Fruit fly (Drosophila melanogaster) whole organism, embryonic: ENCODE data around the gene Ada1-1.
A peak's percentile ranks its signal among the peaks of the same experiment; 100 is the strongest.

ENCODE experiments used
- Bgb ChIP-seq: fragments of 200-800 bp; sonication (Bioruptor generic); IDR thresholded peaks from 2 replicates; pipeline ENCODE4 v1.3.6; 2022; ENCODE audit warnings: missing biosample characterization, missing genetic modification characterization; ENCODE audit not compliant: partially characterized antibody
- C15 ChIP-seq: fragments of 200-800 bp; sonication (Bioruptor generic); IDR thresholded peaks from 3 replicates; pipeline ENCODE4 v1.3.6; 2022; ENCODE audit warnings: missing biosample characterization, missing genetic modification characterization
- CG1024 ChIP-seq: fragments of 200-800 bp; sonication (Bioruptor generic); IDR thresholded peaks from 2 replicates; pipeline ENCODE4 v1.3.6; 2022; ENCODE audit warnings: missing biosample characterization, missing genetic modification characterization
- CG10979 ChIP-seq: fragments of 200-800 bp; sonication (Bioruptor generic); optimal IDR thresholded peaks from 2 replicates; lab custom pipeline; 2018; ENCODE audit warnings: missing biosample characterization, mild to moderate bottlenecking, missing genetic modification characterization, moderate library complexity
- CG11085 ChIP-seq: fragments of 200-800 bp; sonication (Bioruptor generic); IDR thresholded peaks from 2 replicates; pipeline ENCODE4 v1.3.6; 2022; ENCODE audit warnings: missing biosample characterization, missing genetic modification characterization
- CG12104 ChIP-seq: fragments of 200-800 bp; sonication (Bioruptor generic); optimal IDR thresholded peaks from 3 replicates; lab custom pipeline; 2016; ENCODE audit warnings: missing biosample characterization, missing genetic modification characterization
- CG12659 ChIP-seq: fragments of 200-800 bp; sonication (Bioruptor generic); optimal IDR thresholded peaks from 3 replicates; lab custom pipeline; 2017; ENCODE audit warnings: mild to moderate bottlenecking, missing biosample characterization, missing genetic modification reagents, missing genetic modification characterization
- CG12744 ChIP-seq: fragments of 200-800 bp; sonication (Bioruptor generic); optimal IDR thresholded peaks from 2 replicates; lab custom pipeline; 2016; ENCODE audit warnings: missing biosample characterization, missing genetic modification characterization
- CG12769 ChIP-seq: fragments of 200-800 bp; sonication (Bioruptor generic); optimal IDR thresholded peaks from 2 replicates; lab custom pipeline; 2019; ENCODE audit warnings: missing biosample characterization, mild to moderate bottlenecking, missing genetic modification characterization, moderate library complexity
- CG14014 ChIP-seq: fragments of 200-800 bp; sonication (Bioruptor generic); IDR thresholded peaks from 2 replicates; pipeline ENCODE4 v1.3.6; 2022; ENCODE audit warnings: missing biosample characterization, missing genetic modification characterization
- CG15514 ChIP-seq: fragments of 200-800 bp; sonication (Bioruptor generic); optimal IDR thresholded peaks from 3 replicates; lab custom pipeline; 2017; ENCODE audit warnings: missing biosample characterization, missing genetic modification characterization, mild to moderate bottlenecking, moderate library complexity, missing genetic modification reagents
- CG17361 ChIP-seq: fragments of 200-800 bp; sonication (Bioruptor generic); IDR thresholded peaks from 3 replicates; pipeline ENCODE4 v1.3.6; 2022; ENCODE audit warnings: missing biosample characterization, missing genetic modification characterization
- CG18476 ChIP-seq: fragments of 200-800 bp; sonication (Bioruptor generic); optimal IDR thresholded peaks from 2 replicates; lab custom pipeline; 2016; ENCODE audit warnings: missing biosample characterization, mild to moderate bottlenecking, missing genetic modification characterization
- CG2678 ChIP-seq: fragments of 200-800 bp; sonication (Bioruptor generic); optimal IDR thresholded peaks from 3 replicates; lab custom pipeline; 2019; ENCODE audit warnings: missing biosample characterization, mild to moderate bottlenecking, missing genetic modification characterization, moderate library complexity
- CG31365 ChIP-seq: fragments of 200-800 bp; sonication (Bioruptor generic); optimal IDR thresholded peaks from 2 replicates; lab custom pipeline; 2018; ENCODE audit warnings: missing biosample characterization, mild to moderate bottlenecking, missing genetic modification characterization
- CG34224 ChIP-seq: fragments of 200-800 bp; sonication (Bioruptor generic); IDR thresholded peaks from 3 replicates; pipeline ENCODE4 v1.3.6; 2022; ENCODE audit warnings: missing biosample characterization, missing genetic modification characterization; ENCODE audit not compliant: partially characterized antibody
- CG34376 ChIP-seq: fragments of 200-800 bp; sonication (Bioruptor generic); optimal IDR thresholded peaks from 2 replicates; lab custom pipeline; 2018; ENCODE audit warnings: missing biosample characterization, mild to moderate bottlenecking, missing genetic modification characterization
- CG6791 ChIP-seq: fragments of 200-800 bp; sonication (Bioruptor generic); IDR thresholded peaks from 3 replicates; pipeline ENCODE4 v1.3.6; 2022; ENCODE audit warnings: missing biosample characterization, missing genetic modification characterization; ENCODE audit not compliant: partially characterized antibody
- CG8281 ChIP-seq: fragments of 200-800 bp; sonication (Bioruptor generic); optimal IDR thresholded peaks from 2 replicates; lab custom pipeline; 2018; ENCODE audit warnings: missing biosample characterization, mild to moderate bottlenecking, missing genetic modification characterization, moderate library complexity
- CG8359 ChIP-seq: fragments of 200-800 bp; sonication (Bioruptor generic); optimal IDR thresholded peaks from 2 replicates; lab custom pipeline; 2017; ENCODE audit warnings: missing biosample characterization, mild to moderate bottlenecking, missing genetic modification characterization, borderline replicate concordance
- CG8388 ChIP-seq: fragments of 200-800 bp; sonication (Bioruptor generic); optimal IDR thresholded peaks from 2 replicates; lab custom pipeline; 2019; ENCODE audit warnings: missing biosample characterization, mild to moderate bottlenecking, missing genetic modification characterization, moderate library complexity
- CG8944 ChIP-seq: fragments of 200-800 bp; sonication (Bioruptor generic); optimal IDR thresholded peaks from 3 replicates; lab custom pipeline; 2016; ENCODE audit warnings: missing biosample characterization, missing genetic modification characterization
- CG9437 ChIP-seq: fragments of 200-800 bp; sonication (Bioruptor generic); optimal IDR thresholded peaks from 2 replicates; lab custom pipeline; 2018; ENCODE audit warnings: missing biosample characterization, mild to moderate bottlenecking, missing genetic modification characterization
- CG9817 ChIP-seq: fragments of 200-800 bp; sonication (Bioruptor generic); optimal IDR thresholded peaks from 2 replicates; lab custom pipeline; 2018; ENCODE audit warnings: missing biosample characterization, mild to moderate bottlenecking, missing genetic modification characterization, moderate library complexity
- CTCF ChIP-seq: fragments of 200-800 bp; sonication (Bioruptor generic); optimal IDR thresholded peaks from 2 replicates; lab custom pipeline; 2017; ENCODE audit warnings: missing biosample characterization, mild to moderate bottlenecking, missing genetic modification characterization, moderate library complexity
- CkIIα-i1 ChIP-seq: fragments of 200-800 bp; sonication (Bioruptor generic); IDR thresholded peaks from 2 replicates; pipeline ENCODE4 v1.3.6; 2022; ENCODE audit warnings: missing biosample characterization, missing genetic modification characterization
- Drgx ChIP-seq: fragments of 200-800 bp; sonication (Bioruptor generic); IDR thresholded peaks from 2 replicates; pipeline ENCODE4 v1.3.6; 2022; ENCODE audit warnings: missing biosample characterization, missing genetic modification characterization
- Lhr ChIP-seq: fragments of 200-800 bp; sonication (Bioruptor generic); optimal IDR thresholded peaks from 3 replicates; lab custom pipeline; 2017; ENCODE audit warnings: mild to moderate bottlenecking, missing biosample characterization, missing genetic modification reagents, missing genetic modification characterization
- NK7.1 ChIP-seq: fragments of 200-800 bp; sonication (Bioruptor generic); optimal IDR thresholded peaks from 3 replicates; lab custom pipeline; 2016; ENCODE audit warnings: missing biosample characterization, missing genetic modification characterization
- Stat92E ChIP-seq, 3 experiments: fragments of >200 bp in 2 of 3; fragments of 200-800 bp in 1 of 3; sonication (Bioruptor generic) in 1 of 3; optimal IDR thresholded peaks; 2 replicates each; lab custom pipeline; 2017 to 2019; ENCODE audit warnings: missing biosample characterization in 3 of 3, missing genetic modification characterization in 3 of 3, mild to moderate bottlenecking in 1 of 3, moderate library complexity in 1 of 3
- Vsx1 ChIP-seq: fragments of 200-800 bp; sonication (Bioruptor generic); optimal IDR thresholded peaks from 2 replicates; lab custom pipeline; 2017; ENCODE audit warnings: missing biosample characterization, mild to moderate bottlenecking, missing genetic modification characterization, missing genetic modification reagents
- al ChIP-seq: fragments of 200-800 bp; sonication (Bioruptor generic); IDR thresholded peaks from 2 replicates; pipeline ENCODE4 v1.3.6; 2022; ENCODE audit warnings: missing biosample characterization, missing genetic modification characterization
- aop ChIP-seq: fragments of 200-800 bp; sonication (Bioruptor generic); IDR thresholded peaks from 2 replicates; pipeline ENCODE4 v1.3.6; 2022; ENCODE audit warnings: missing biosample characterization, missing genetic modification characterization
- caup ChIP-seq: fragments of 200-800 bp; sonication (Bioruptor generic); optimal IDR thresholded peaks from 3 replicates; lab custom pipeline; 2017; ENCODE audit warnings: missing biosample characterization, mild to moderate bottlenecking, missing genetic modification characterization, moderate library complexity; ENCODE audit not compliant: severe bottlenecking
- cg ChIP-seq: fragments of 200-800 bp; sonication (Bioruptor generic); optimal IDR thresholded peaks from 3 replicates; lab custom pipeline; 2019; ENCODE audit warnings: missing biosample characterization, mild to moderate bottlenecking, missing genetic modification characterization, moderate library complexity
- ci ChIP-seq: fragments of 200-800 bp; sonication (Bioruptor generic); IDR thresholded peaks from 3 replicates; pipeline ENCODE4 v1.3.6; 2022; ENCODE audit warnings: missing biosample characterization, missing genetic modification characterization
- cwo ChIP-seq: fragments of 200-800 bp; sonication (Bioruptor generic); optimal IDR thresholded peaks from 3 replicates; lab custom pipeline; 2017; ENCODE audit warnings: missing biosample characterization, missing genetic modification characterization, mild to moderate bottlenecking, moderate library complexity, missing genetic modification reagents
- dimm ChIP-seq: fragments of 200-800 bp; sonication (Bioruptor generic); IDR thresholded peaks from 2 replicates; pipeline ENCODE4 v1.3.6; 2022; ENCODE audit warnings: missing biosample characterization, missing genetic modification characterization
- dpn ChIP-seq, 2 experiments: fragments of 200-800 bp; sonication (Bioruptor generic); optimal IDR thresholded peaks; 3 replicates each; lab custom pipeline; 2016; ENCODE audit warnings: missing biosample characterization in 2 of 2, missing genetic modification characterization in 2 of 2
- exex ChIP-seq: fragments of 200-800 bp; sonication (Bioruptor generic); optimal IDR thresholded peaks from 4 replicates; lab custom pipeline; 2018; ENCODE audit warnings: missing biosample characterization, mild to moderate bottlenecking, missing genetic modification characterization, moderate library complexity
- gsb-n ChIP-seq: fragments of 200-800 bp; sonication (Bioruptor generic); optimal IDR thresholded peaks from 3 replicates; lab custom pipeline; 2018; ENCODE audit warnings: missing biosample characterization, mild to moderate bottlenecking, missing genetic modification characterization
- kah ChIP-seq: fragments of 200-800 bp; sonication (Bioruptor generic); optimal IDR thresholded peaks from 2 replicates; lab custom pipeline; 2018; ENCODE audit warnings: missing biosample characterization, mild to moderate bottlenecking, missing genetic modification characterization
- lov ChIP-seq, 2 experiments: fragments of 200-800 bp in 1 of 2; fragments of >200 bp in 1 of 2; sonication (Bioruptor generic) in 1 of 2; IDR thresholded peaks in 1 of 2; optimal IDR thresholded peaks in 1 of 2; 2 replicates in 1 of 2; 3 replicates in 1 of 2; pipeline versions ENCODE4 v1.3.6 to Lab custom; 2017 to 2022; ENCODE audit warnings: missing biosample characterization in 1 of 2, missing genetic modification characterization in 1 of 2
- nau ChIP-seq: fragments of 200-800 bp; sonication (Bioruptor generic); optimal IDR thresholded peaks from 3 replicates; lab custom pipeline; 2017; ENCODE audit warnings: missing biosample characterization, mild to moderate bottlenecking, missing genetic modification characterization, missing genetic modification reagents
- nom ChIP-seq: fragments of 200-800 bp; sonication (Bioruptor generic); optimal IDR thresholded peaks from 2 replicates; lab custom pipeline; 2017; ENCODE audit warnings: missing biosample characterization, missing genetic modification characterization, mild to moderate bottlenecking, moderate library complexity, missing genetic modification reagents
- onecut ChIP-seq: fragments of 200-800 bp; sonication (Bioruptor generic); IDR thresholded peaks from 2 replicates; pipeline ENCODE4 v1.3.6; 2022; ENCODE audit warnings: missing biosample characterization, missing genetic modification characterization
- sens-2 ChIP-seq: fragments of 200-800 bp; sonication (Bioruptor generic); IDR thresholded peaks from 2 replicates; pipeline ENCODE4 v1.3.6; 2022; ENCODE audit warnings: missing biosample characterization, missing genetic modification characterization
- so ChIP-seq: fragments of 200-800 bp; sonication (Bioruptor generic); IDR thresholded peaks from 3 replicates; pipeline ENCODE4 v1.3.6; 2022; ENCODE audit warnings: missing biosample characterization, missing genetic modification characterization
- usp ChIP-seq: fragments of >200 bp; optimal IDR thresholded peaks from 2 replicates; lab custom pipeline; 2017; ENCODE audit warnings: missing biosample characterization, missing genetic modification characterization
- vvl ChIP-seq: fragments of 200-800 bp; sonication (Bioruptor generic); IDR thresholded peaks from 2 replicates; pipeline ENCODE4 v1.3.6; 2022; ENCODE audit warnings: missing biosample characterization, missing genetic modification characterization

Ada1-1 gene

DNA sequence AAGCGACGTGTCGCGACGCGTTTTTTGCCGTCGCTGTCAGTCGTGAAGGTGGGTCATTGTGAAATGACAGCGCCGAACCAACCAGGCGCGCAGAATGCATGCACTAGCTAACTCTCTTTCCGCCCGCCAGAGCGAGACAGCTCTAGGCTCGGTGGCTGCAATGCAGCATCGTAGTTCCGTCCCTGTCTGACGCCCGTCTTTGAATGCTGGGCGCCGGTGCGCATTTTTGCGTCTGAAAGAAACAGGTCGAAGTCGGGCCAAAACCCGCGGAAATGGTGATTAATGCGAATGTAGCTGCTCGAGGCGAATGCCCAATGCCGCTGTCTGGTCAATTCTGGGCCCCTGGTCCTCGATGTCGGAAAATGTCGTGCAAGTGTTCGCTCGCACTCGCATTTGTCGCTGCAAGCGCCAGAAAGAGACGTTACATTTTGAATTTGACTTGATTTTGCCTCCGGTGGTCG, 10.8 kb downstream of the Ada1-1 start (continued):
- TF ChIP-seq CG15514 (peak; percentile 75), dpn (GFP tag; optimal IDR thresholded peaks at IDR 0.05; lab: Kevin White, UChicago) (peak; percentile 13 to 26), exex (peak; percentile 76), CG9437 (GFP tag; lab: Kevin White, UChicago) (no peak), Drgx (GFP tag; lab: Robert Waterston, UW) (no peak), CG11085 (GFP tag; lab: Robert Waterston, UW) (no peak), dimm (no peak), CG2678 (peak; percentile 41), nom (GFP tag; lab: Kevin White, UChicago) (peak; percentile 95), aop (GFP tag; lab: Robert Waterston, UW) (no peak), Lhr (GFP tag; lab: Kevin White, UChicago) (peak; percentile 100), cwo (GFP tag; lab: Kevin White, UChicago) (peak; percentile 94), CG34376 (peak; percentile 98), CG6791 (GFP tag; lab: Robert Waterston, UW) (no peak), CG31365 (tag; lab: Kevin White, UChicago) (peak; percentile 67), C15 (GFP tag; lab: Robert Waterston, UW) (no peak), onecut (GFP tag; lab: Robert Waterston, UW) (peak; percentile 92), CG8281 (tag; lab: Kevin White, UChicago) (no peak), sens-2 (no peak), CG1024 (GFP tag; lab: Robert Waterston, UW) (no peak), CG12744 (peak; percentile 34), CG10979 (peak; percentile 50), CG8944 (GFP tag; lab: Kevin White, UChicago) (no peak), kah (GFP tag; lab: Kevin White, UChicago) (peak; percentile 100), CG18476 (no peak), CG17361 (GFP tag; lab: Robert Waterston, UW) (no peak), Bgb (GFP tag; lab: Robert Waterston, UW) (no peak), Stat92E (GFP tag; optimal IDR thresholded peaks at IDR 0.05; lab: Kevin White, UChicago) (peak in 1 of 3 experiments; percentile 97), vvl (GFP tag; lab: Robert Waterston, UW) (no peak), CG8359 (GFP tag; lab: Kevin White, UChicago) (peak; percentile 100), gsb-n (tag; lab: Kevin White, UChicago) (peak; percentile 19), so (GFP tag; lab: Robert Waterston, UW) (no peak), cg (GFP tag; lab: Kevin White, UChicago) (peak; percentile 69), CG12104 (GFP tag; lab: Kevin White, UChicago) (no peak), CTCF (GFP tag; lab: Kevin White, UChicago) (peak; percentile 79), nau (peak; percentile 84), CG14014 (GFP tag; lab: Robert Waterston, UW) (no peak), ci (GFP tag; lab: Robert Waterston, UW) (no peak), Vsx1 (GFP tag; lab: Kevin White, UChicago) (peak; percentile 62), usp (GFP tag; lab: Kevin White, UChicago) (no peak), CG12769 (tag; lab: Kevin White, UChicago) (peak; percentile 99), al (GFP tag; lab: Robert Waterston, UW) (no peak), lov (optimal IDR thresholded peaks at IDR 0.05; lab: Kevin White, UChicago) (no peak), lov (GFP tag; IDR thresholded peaks at IDR 0.05; lab: Robert Waterston, UW) (no peak), CG8388 (GFP tag; lab: Kevin White, UChicago) (peak; percentile 59), NK7.1 (GFP tag; lab: Kevin White, UChicago) (no peak), CG12659 (GFP tag; lab: Kevin White, UChicago) (peak; percentile 87), CG9817 (tag; lab: Kevin White, UChicago) (no peak), caup (peak; percentile 45), CG34224 (GFP tag; lab: Robert Waterston, UW) (no peak), CkIIα-i1 (GFP tag; lab: Robert Waterston, UW) (no peak)
